Worm (Caenorhabditis elegans): ENCODE results near the gene H12C20.7.

H12C20.7 gene

DNA sequence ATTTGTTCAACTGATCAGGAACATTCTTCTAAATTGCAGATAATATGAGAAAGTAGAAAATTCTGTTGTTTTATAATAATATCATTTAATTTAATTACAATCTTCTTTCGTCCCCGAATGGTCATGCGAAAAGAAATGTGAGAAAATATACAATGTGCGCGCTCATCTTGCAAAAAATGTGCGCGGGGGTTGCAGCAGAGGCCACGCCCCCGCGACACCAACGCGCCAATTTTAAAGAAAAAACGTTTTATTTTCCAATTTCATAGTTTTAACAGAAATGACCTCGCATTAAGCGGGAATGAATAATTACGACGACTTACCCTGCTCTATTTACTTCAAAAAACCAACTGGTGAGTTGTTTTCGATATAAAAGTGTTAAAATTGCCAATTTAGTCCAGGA, 37.7 kb upstream of the H12C20.7 start, which contains the start of gene sas-5 (continued):
- TF ChIP-seq npax-4 (tag; optimal IDR thresholded peaks at IDR 0.05) (peak; percentile 59), ceh-9 (tag; optimal IDR thresholded peaks at IDR 0.05) (peak; percentile 40), ref-2 (tag; optimal IDR thresholded peaks at IDR 0.05) (peak; percentile 73), unc-86 (tag; optimal IDR thresholded peaks at IDR 0.05) (peak; percentile 83), hlh-8 (tag; optimal IDR thresholded peaks at IDR 0.05) (peak; percentile 80), che-1 (tag; optimal IDR thresholded peaks at IDR 0.05) (peak; percentile 83), ceh-2 (tag; optimal IDR thresholded peaks at IDR 0.05) (peak; percentile 78), pha-4 (tag; optimal IDR thresholded peaks at IDR 0.05) (no peak), lin-11 (tag; optimal IDR thresholded peaks at IDR 0.05) (peak; percentile 66), pqm-1 (tag; optimal IDR thresholded peaks at IDR 0.05) (no peak), ceh-31 (tag; optimal IDR thresholded peaks at IDR 0.05) (peak; percentile 79), fkh-10 (GFP tag; optimal IDR thresholded peaks at IDR 0.05) (peak; percentile 51), pros-1 (tag; optimal IDR thresholded peaks at IDR 0.05) (peak; percentile 20), ceh-34 (tag; optimal IDR thresholded peaks at IDR 0.05) (peak; percentile 72), hlh-6 (tag; optimal IDR thresholded peaks at IDR 0.05) (peak; percentile 36), ztf-16 (tag; optimal IDR thresholded peaks at IDR 0.05) (peak; percentile 80), Y22D7AL.16 (tag; optimal IDR thresholded peaks at IDR 0.05) (peak; percentile 77), pha-2 (tag; optimal IDR thresholded peaks at IDR 0.05) (peak; percentile 62), C08G9.2 (tag; optimal IDR thresholded peaks at IDR 0.05) (peak; percentile 71), tbx-7 (tag; optimal IDR thresholded peaks at IDR 0.05) (peak; percentile 21), ahr-1 (tag; optimal IDR thresholded peaks at IDR 0.05) (peak; percentile 62), hlh-13 (GFP tag; optimal IDR thresholded peaks at IDR 0.05) (peak; percentile 5), unc-42 (tag; optimal IDR thresholded peaks at IDR 0.05) (peak; percentile 42), ets-4 (tag; optimal IDR thresholded peaks at IDR 0.05) (peak; percentile 49), C38D4.7 (GFP tag; optimal IDR thresholded peaks at IDR 0.05) (peak; percentile 80), ceh-14 (tag; optimal IDR thresholded peaks at IDR 0.05) (peak; percentile 85)

DNA sequence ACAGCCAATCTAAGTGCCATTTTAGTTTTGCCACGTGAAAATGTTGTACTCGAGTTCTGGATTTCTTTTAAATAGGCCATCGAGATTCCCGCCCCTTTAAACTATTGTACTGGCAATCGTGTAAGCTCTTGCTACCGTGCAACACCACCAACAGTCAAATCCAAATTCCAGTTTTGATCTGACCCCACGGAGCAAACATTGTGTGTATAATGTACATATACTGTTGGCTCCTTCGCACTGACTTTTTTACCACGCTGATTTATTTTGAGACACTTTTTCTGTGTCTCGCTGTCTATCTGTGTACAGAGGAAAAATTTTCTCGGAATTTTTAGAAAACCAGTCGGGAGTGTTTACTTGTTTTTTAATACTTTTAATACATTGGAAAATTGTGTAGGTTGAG, 37.3 kb upstream of the H12C20.7 start, which contains the start of gene piit-1:
piit-1 (minus strand) TSS at position 101 of the 400 bp plus-strand sequence.
- no peak for TF ChIP-seq madf-2 (tag; optimal IDR thresholded peaks at IDR 0.05)
- TF ChIP-seq ceh-48 (tag; optimal IDR thresholded peaks at IDR 0.05), result no peak
- no peak for TF ChIP-seq eyg-1 (tag; optimal IDR thresholded peaks at IDR 0.05)
- TF ChIP-seq nhr-232 (tag; optimal IDR thresholded peaks at IDR 0.05), result no peak
- TF ChIP-seq elt-4 (tag; optimal IDR thresholded peaks at IDR 0.05), result no peak

DNA sequence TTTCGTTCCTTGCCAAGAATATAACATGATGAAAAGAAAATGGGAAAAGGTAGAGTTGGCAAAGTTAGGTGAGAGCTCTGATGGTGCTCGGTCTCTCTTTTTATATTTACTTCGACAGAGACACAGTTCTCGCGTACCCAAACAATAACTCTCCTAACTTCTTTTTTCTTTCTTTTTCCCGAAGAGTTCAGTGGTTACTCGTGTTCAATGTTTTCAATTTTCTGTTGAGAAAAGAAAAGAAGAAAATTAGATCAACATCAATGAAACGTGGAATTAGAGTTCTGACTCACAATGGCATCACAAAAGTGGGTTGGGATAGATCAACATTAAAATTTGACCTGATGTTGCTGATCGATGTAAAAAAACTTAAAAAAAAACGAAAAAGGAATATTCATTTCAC, 33.6 kb upstream of the H12C20.7 start, which contains the start of gene idpp-16:
idpp-16 (minus strand) TSS at position 101 of the 400 bp plus-strand sequence.
- TF ChIP-seq ceh-6 (GFP tag; optimal IDR thresholded peaks at IDR 0.05), result no peak
- TF ChIP-seq npax-4 (tag; optimal IDR thresholded peaks at IDR 0.05), result no peak
- TF ChIP-seq pros-1 (tag; optimal IDR thresholded peaks at IDR 0.05), result no peak
- TF ChIP-seq pat-9 (tag; optimal IDR thresholded peaks at IDR 0.05), result no peak
- TF ChIP-seq nhr-11 (tag; optimal IDR thresholded peaks at IDR 0.05), result no peak
- TF ChIP-seq madf-2 (tag; optimal IDR thresholded peaks at IDR 0.05), result no peak
- TF ChIP-seq dmd-4 (tag; optimal IDR thresholded peaks at IDR 0.05; ENCODE audit: borderline replicate concordance), result no peak
- TF ChIP-seq pha-4 (tag; optimal IDR thresholded peaks at IDR 0.05), result no peak
- no peak for TF ChIP-seq ceh-34 (tag; optimal IDR thresholded peaks at IDR 0.05)
- no peak for TF ChIP-seq pax-1 (tag; optimal IDR thresholded peaks at IDR 0.05)
- no peak for TF ChIP-seq lin-11 (tag; optimal IDR thresholded peaks at IDR 0.05)
- TF ChIP-seq unc-3 (GFP tag; conservative IDR thresholded peaks at IDR 0.05), result no peak
- no peak for TF ChIP-seq unc-3 (tag; optimal IDR thresholded peaks at IDR 0.05)
- TF ChIP-seq nhr-232 (tag; optimal IDR thresholded peaks at IDR 0.05), result no peak
- TF ChIP-seq elt-2 (tag; optimal IDR thresholded peaks at IDR 0.05), result no peak
- no peak for TF ChIP-seq sox-2 (GFP tag; IDR thresholded peaks at IDR 0.05)
- no peak for TF ChIP-seq ahr-1 (tag; optimal IDR thresholded peaks at IDR 0.05)
- no peak for TF ChIP-seq fkh-6 (tag; optimal IDR thresholded peaks at IDR 0.05)
- TF ChIP-seq unc-55 (GFP tag; optimal IDR thresholded peaks at IDR 0.05), result no peak
- no peak for TF ChIP-seq fax-1 (tag; optimal IDR thresholded peaks at IDR 0.05)

Data from whole organism, late embryonic.